Worm (Caenorhabditis elegans) whole organism, midembryonic: ENCODE results near the gene col-139.
A peak's percentile ranks its signal among the peaks of the same experiment; 100 is the strongest.

Experiments
- T22C8.4 ChIP-seq: fragments of 200-800 bp; sonication (Bioruptor generic); IDR thresholded peaks from 2 replicates; pipeline ENCODE4 v1.3.6; 2022; ENCODE audit warnings: missing genetic modification characterization, missing compliant biosample characterization
- cog-1 ChIP-seq: sonication (generic microtip); optimal IDR thresholded peaks from 2 replicates; lab custom pipeline; 2016; ENCODE audit warnings: missing genetic modification characterization, missing compliant biosample characterization
- flt-1 ChIP-seq: fragments of 200-800 bp; sonication (Bioruptor generic); IDR thresholded peaks from 2 replicates; pipeline ENCODE4 v1.3.6; 2022; ENCODE audit warnings: missing genetic modification characterization, missing compliant biosample characterization
- klf-2 ChIP-seq: fragments of 200-800 bp; sonication (Bioruptor generic); conservative IDR thresholded peaks from 2 replicates; pipeline ENCODE4 v1.3.6; 2022; ENCODE audit warnings: missing genetic modification reagents, missing genetic modification characterization, missing compliant biosample characterization
- med-1 ChIP-seq: sonication (generic microtip); optimal IDR thresholded peaks from 2 replicates; lab custom pipeline; 2017; ENCODE audit warnings: missing genetic modification characterization, mild to moderate bottlenecking, missing compliant biosample characterization, antibody characterized with exemption, missing genetic modification reagents; ENCODE audit not compliant: insufficient read depth
- ref-1 ChIP-seq: fragments of 200-800 bp; sonication (Bioruptor generic); conservative IDR thresholded peaks from 2 replicates; pipeline ENCODE4 v1.3.6; 2022; ENCODE audit warnings: missing genetic modification reagents, missing genetic modification characterization, missing compliant biosample characterization
- tab-1 ChIP-seq: fragments of 200-800 bp; sonication (Bioruptor generic); IDR thresholded peaks from 2 replicates; pipeline ENCODE4 v1.3.6; 2022; ENCODE audit warnings: missing genetic modification characterization, missing compliant biosample characterization
- ztf-23 ChIP-seq: fragments of 200-800 bp; sonication (Bioruptor generic); IDR thresholded peaks from 2 replicates; pipeline ENCODE4 v1.3.6; 2022; ENCODE audit warnings: missing genetic modification reagents, missing genetic modification characterization, missing compliant biosample characterization
- ztf-29 ChIP-seq: fragments of 200-800 bp; sonication (Bioruptor generic); IDR thresholded peaks from 2 replicates; pipeline ENCODE4 v1.3.6; 2022; ENCODE audit warnings: missing genetic modification reagents, missing genetic modification characterization, missing compliant biosample characterization

The col-139 gene

ce11 chrV:4647857-4648256 lies 5.9 kb downstream of the col-139 start, which contains the start of gene F41F3.3:
TSS of gene F41F3.3 (minus strand) at chrV:4648239.
- 0 out of 2 replicates have a peak, but pooled peaks have one; percentile 25 for TF ChIP-seq tab-1 (GFP tag; lab: Robert Waterston, UW)
- no peak for TF ChIP-seq ref-1 (GFP tag; lab: Robert Waterston, UW)
- TF ChIP-seq T22C8.4 (GFP tag; lab: Robert Waterston, UW) = no peak
- no peak for TF ChIP-seq ztf-29
- no peak for TF ChIP-seq cog-1 (tag; lab: Kevin White, UChicago)
- peak; percentile 65; the same call in 1 of the 2 replicates for TF ChIP-seq flt-1 (GFP tag; lab: Robert Waterston, UW)
- no peak for TF ChIP-seq med-1
- TF ChIP-seq klf-2 (GFP tag; lab: Robert Waterston, UW) = no peak
- 0 out of 2 replicates have a peak, but pooled peaks have one; percentile 46 for TF ChIP-seq ztf-23

ce11 chrV:4647279-4647819 lies 6.4 kb downstream of the col-139 start:
- TF ChIP-seq klf-2 (GFP tag; lab: Robert Waterston, UW) (no peak), tab-1 (GFP tag; lab: Robert Waterston, UW) (no peak), ref-1 (GFP tag; lab: Robert Waterston, UW) (no peak), ztf-23 (no peak), med-1 (no peak)

ce11 chrV:4642691-4643090 lies 11.1 kb downstream of the col-139 start, which contains the start of gene soc-1:
TSS of gene soc-1 (plus strand) at chrV:4642952.
- TF ChIP-seq med-1 (no peak), flt-1 (GFP tag; lab: Robert Waterston, UW) (no peak), cog-1 (tag; lab: Kevin White, UChicago) (no peak), klf-2 (GFP tag; lab: Robert Waterston, UW) (no peak), ref-1 (GFP tag; lab: Robert Waterston, UW) (no peak), tab-1 (GFP tag; lab: Robert Waterston, UW) (no peak), ztf-23 (no peak), ztf-29 (no peak), T22C8.4 (GFP tag; lab: Robert Waterston, UW) (no peak)

ce11 chrV:4640501-4641150 lies 13.1 kb downstream of the col-139 start:
- TF ChIP-seq ref-1 (GFP tag; lab: Robert Waterston, UW) = no peak
- no peak for TF ChIP-seq T22C8.4 (GFP tag; lab: Robert Waterston, UW)
- TF ChIP-seq med-1 = no peak
- TF ChIP-seq cog-1 (tag; lab: Kevin White, UChicago) = no peak
- no peak for TF ChIP-seq tab-1 (GFP tag; lab: Robert Waterston, UW)
- no peak for TF ChIP-seq ztf-29
- TF ChIP-seq flt-1 (GFP tag; lab: Robert Waterston, UW) = no peak
- TF ChIP-seq ztf-23 = no peak
- TF ChIP-seq klf-2 (GFP tag; lab: Robert Waterston, UW) = no peak

ce11 chrV:4637153-4637552 lies 16.6 kb downstream of the col-139 start:
- TF ChIP-seq ztf-29 (no peak), flt-1 (GFP tag; lab: Robert Waterston, UW) (no peak), ref-1 (GFP tag; lab: Robert Waterston, UW) (no peak), cog-1 (tag; lab: Kevin White, UChicago) (no peak), ztf-23 (no peak), klf-2 (GFP tag; lab: Robert Waterston, UW) (no peak), med-1 (no peak), T22C8.4 (GFP tag; lab: Robert Waterston, UW) (no peak), tab-1 (GFP tag; lab: Robert Waterston, UW) (no peak)

ce11 chrV:4632808-4633207 lies 21.0 kb downstream of the col-139 start:
- peak; percentile 58; the same call in 1 of the 2 replicates for TF ChIP-seq tab-1 (GFP tag; lab: Robert Waterston, UW)

- no peak for TF ChIP-seq med-1
- TF ChIP-seq ztf-23 = no peak
- no peak for TF ChIP-seq ref-1 (GFP tag; lab: Robert Waterston, UW)
- TF ChIP-seq ztf-29 = no peak
- TF ChIP-seq flt-1 (GFP tag; lab: Robert Waterston, UW) = no peak
- TF ChIP-seq klf-2 (GFP tag; lab: Robert Waterston, UW) = no peak
- no peak for TF ChIP-seq tab-1 (GFP tag; lab: Robert Waterston, UW)
- TF ChIP-seq cog-1 (tag; lab: Kevin White, UChicago) = no peak
- no peak for TF ChIP-seq T22C8.4 (GFP tag; lab: Robert Waterston, UW)
Observed at ce11 chrV:4630267-4630666, 23.5 kb downstream of the col-139 start.

ce11 chrV:4628517-4628930 lies 25.2 kb downstream of the col-139 start, which contains the start of gene pmt-2:
TSS of gene pmt-2 (plus strand) at chrV:4628580.
- TF ChIP-seq klf-2 (GFP tag; lab: Robert Waterston, UW) = no peak
- no peak for TF ChIP-seq flt-1 (GFP tag; lab: Robert Waterston, UW)
- TF ChIP-seq tab-1 (GFP tag; lab: Robert Waterston, UW) = no peak

- TF ChIP-seq ztf-23 (no peak), cog-1 (tag; lab: Kevin White, UChicago) (no peak), ztf-29 (no peak), tab-1 (GFP tag; lab: Robert Waterston, UW) (no peak), klf-2 (GFP tag; lab: Robert Waterston, UW) (no peak), flt-1 (GFP tag; lab: Robert Waterston, UW) (no peak), med-1 (no peak), ref-1 (GFP tag; lab: Robert Waterston, UW) (no peak), T22C8.4 (GFP tag; lab: Robert Waterston, UW) (no peak)
Observed at ce11 chrV:4626344-4626743, 27.4 kb downstream of the col-139 start.

- no peak for TF ChIP-seq flt-1 (GFP tag; lab: Robert Waterston, UW)
- TF ChIP-seq tab-1 (GFP tag; lab: Robert Waterston, UW) = no peak
- no peak for TF ChIP-seq med-1
- TF ChIP-seq cog-1 (tag; lab: Kevin White, UChicago) = no peak
- no peak for TF ChIP-seq T22C8.4 (GFP tag; lab: Robert Waterston, UW)
- TF ChIP-seq ref-1 (GFP tag; lab: Robert Waterston, UW) = no peak
- no peak for TF ChIP-seq ztf-29
- TF ChIP-seq klf-2 (GFP tag; lab: Robert Waterston, UW) = no peak
- TF ChIP-seq ztf-23 = no peak
Observed at ce11 chrV:4624717-4625116, 29.1 kb downstream of the col-139 start.
